Worm (Caenorhabditis elegans): Measurements from ENCODE around the gene srd-23.

Gene srd-23

DNA sequence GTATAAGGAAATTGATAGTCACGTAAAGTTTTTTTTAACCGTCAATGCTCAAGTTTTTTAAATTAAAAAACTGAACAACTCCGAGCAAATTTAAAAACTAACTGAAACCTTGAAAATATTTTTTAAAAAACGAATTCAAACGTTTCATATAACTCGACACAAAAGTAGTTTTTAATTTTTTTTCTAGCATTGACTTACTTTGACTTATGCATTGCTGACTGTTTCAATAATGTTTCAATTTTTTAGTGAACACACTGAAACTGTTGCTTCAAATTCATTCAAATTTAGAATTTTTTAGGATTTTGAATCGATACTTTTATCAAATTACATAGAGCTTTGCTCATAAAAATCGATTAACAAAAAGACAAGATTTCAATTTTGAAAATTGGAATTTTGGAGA, 30.8 kb downstream of the srd-23 start:
- no peak for TF ChIP-seq madf-10 (tag; optimal IDR thresholded peaks at IDR 0.05)
- no peak for TF ChIP-seq efl-1 (GFP tag; optimal IDR thresholded peaks at IDR 0.05)
- no peak for TF ChIP-seq snpc-4 (GFP tag; optimal IDR thresholded peaks at IDR 0.05)
- TF ChIP-seq snpc-4 (tag; optimal IDR thresholded peaks at IDR 0.05), result peak in 1 of 4 experiments; percentile 5
- TF ChIP-seq let-526 (GFP tag; IDR thresholded peaks at IDR 0.05), result no peak
- no peak for TF ChIP-seq ztf-25 (GFP tag; IDR thresholded peaks at IDR 0.05)
- TF ChIP-seq aptf-3 (GFP tag; IDR thresholded peaks at IDR 0.05), result no peak
- TF ChIP-seq F23B12.7 (tag; optimal IDR thresholded peaks at IDR 0.05; ENCODE audit: insufficient read depth), result no peak
- no peak for TF ChIP-seq tlf-1 (GFP tag; optimal IDR thresholded peaks at IDR 0.05)
- TF ChIP-seq rpc-1 (optimal IDR thresholded peaks at IDR 0.05), result no peak
- no peak for TF ChIP-seq rpc-1 (tag; optimal IDR thresholded peaks at IDR 0.05)
- peak; percentile 73; the same call in 1 of the 2 replicates for TF ChIP-seq attf-6 (GFP tag; IDR thresholded peaks at IDR 0.05)
- no peak for TF ChIP-seq athp-1 (tag; optimal IDR thresholded peaks at IDR 0.05)
- TF ChIP-seq pbrm-1 (GFP tag; IDR thresholded peaks at IDR 0.05), result no peak
- TF ChIP-seq lag-1 (GFP tag; IDR thresholded peaks at IDR 0.05), result no peak
- TF ChIP-seq tbx-9 (tag; optimal IDR thresholded peaks at IDR 0.05; ENCODE audit: borderline replicate concordance), result no peak

DNA sequence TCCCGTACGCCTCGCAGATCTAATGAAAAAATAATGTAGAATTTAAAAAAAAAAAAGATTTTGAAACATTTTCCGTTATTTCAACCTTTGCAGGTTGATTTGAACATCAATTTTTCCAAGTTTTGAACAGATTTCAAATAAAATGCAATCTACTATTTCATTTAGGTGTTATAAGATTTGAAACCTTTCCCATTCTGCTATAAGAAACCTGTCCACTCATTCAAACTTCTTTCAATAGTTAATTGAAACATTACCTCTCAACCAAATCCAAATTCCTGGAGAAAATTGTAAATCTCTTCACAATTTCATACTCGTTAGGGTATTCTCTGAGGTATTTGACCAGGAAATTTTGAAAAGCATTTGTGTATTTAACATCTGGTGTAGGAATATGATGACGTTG, 35.0 kb downstream of the srd-23 start:
- TF ChIP-seq ztf-25 (GFP tag; IDR thresholded peaks at IDR 0.05) (no peak), attf-6 (GFP tag; IDR thresholded peaks at IDR 0.05) (peak; percentile 62; the same call in 1 of the 2 replicates), snpc-4 (GFP tag; optimal IDR thresholded peaks at IDR 0.05) (no peak), snpc-4 (tag; optimal IDR thresholded peaks at IDR 0.05) (peak in 1 of 4 experiments; percentile 18)

DNA sequence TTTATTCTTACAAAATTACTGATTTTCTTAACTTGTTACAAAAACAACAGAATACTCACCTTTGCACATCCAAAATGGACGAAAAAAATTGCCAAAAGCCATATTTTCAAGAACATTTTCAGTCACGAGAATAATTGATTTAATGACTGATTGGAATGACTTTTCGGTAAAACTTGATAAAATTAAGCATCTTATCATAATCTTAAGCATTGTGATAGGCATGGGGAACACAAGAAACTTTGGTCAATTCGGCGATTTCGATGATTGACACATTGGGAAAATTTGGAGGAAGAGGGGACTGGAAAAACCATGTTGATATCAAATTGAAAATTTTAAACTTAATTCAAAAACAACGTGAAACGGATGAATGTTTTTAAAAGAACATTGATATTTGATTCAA, 35.8 kb downstream of the srd-23 start, which contains the start of gene Y40H7A.10:
Gene Y40H7A.10 (minus strand): TSS at position 128 of the 400 bp plus-strand sequence.
- TF ChIP-seq attf-5 (GFP tag; optimal IDR thresholded peaks at IDR 0.05), result no peak
- no peak for TF ChIP-seq ets-4 (GFP tag; optimal IDR thresholded peaks at IDR 0.05)
- TF ChIP-seq fkh-3 (tag; optimal IDR thresholded peaks at IDR 0.05), result no peak
- no peak for TF ChIP-seq snpc-1.3 (tag; optimal IDR thresholded peaks at IDR 0.05; ENCODE audit: insufficient read depth)
- TF ChIP-seq Y67H2A.10 (GFP tag; conservative IDR thresholded peaks at IDR 0.05), result no peak
- no peak for TF ChIP-seq K11D2.4 (GFP tag; IDR thresholded peaks at IDR 0.05)
- TF ChIP-seq ztf-22 (GFP tag; optimal IDR thresholded peaks at IDR 0.05), result no peak
- TF ChIP-seq F57C9.4 (tag; optimal IDR thresholded peaks at IDR 0.05), result no peak
- TF ChIP-seq attf-6 (GFP tag; IDR thresholded peaks at IDR 0.05), result 0 out of 2 replicates have a peak, but pooled peaks have one; percentile 34
- TF ChIP-seq ztf-28 (GFP tag; IDR thresholded peaks at IDR 0.05), result no peak
- no peak for TF ChIP-seq akir-1 (GFP tag; optimal IDR thresholded peaks at IDR 0.05)
- TF ChIP-seq sea-2 (GFP tag; IDR thresholded peaks at IDR 0.05), result no peak
- TF ChIP-seq Y53G8AR.9 (GFP tag; conservative IDR thresholded peaks at IDR 0.05), result no peak
- TF ChIP-seq F33H1.4 (GFP tag; IDR thresholded peaks at IDR 0.05), result no peak
- no peak for TF ChIP-seq attf-3 (GFP tag; conservative IDR thresholded peaks at IDR 0.05)
- no peak for TF ChIP-seq Y95B8A.8 (GFP tag; IDR thresholded peaks at IDR 0.05)
- TF ChIP-seq ceh-91 (GFP tag; IDR thresholded peaks at IDR 0.05), result no peak
- peak; percentile 26 for TF ChIP-seq unc-62 (GFP tag; optimal IDR thresholded peaks at IDR 0.05)
- no peak for TF ChIP-seq ekl-4 (GFP tag; IDR thresholded peaks at IDR 0.05)
- no peak for TF ChIP-seq pbrm-1 (GFP tag; IDR thresholded peaks at IDR 0.05)
- peak; percentile 74 for TF ChIP-seq nhr-80 (tag; optimal IDR thresholded peaks at IDR 0.05)
- no peak for TF ChIP-seq ceh-100 (GFP tag; IDR thresholded peaks at IDR 0.05)

Measured in whole organism, young adult.